Worm (Caenorhabditis elegans): ENCODE measurements around the gene imph-1.

imph-1 gene

ce11 chrIII:4553316-4553715, at the start of gene imph-1:
Gene imph-1 (plus strand): TSS chrIII:4553616.
- TF ChIP-seq pqm-1 (tag; optimal IDR thresholded peaks at IDR 0.05) (no peak), nhr-67 (tag; optimal IDR thresholded peaks at IDR 0.05) (no peak), fos-1 (tag; optimal IDR thresholded peaks at IDR 0.05) (no peak), ama-1 (optimal IDR thresholded peaks at IDR 0.05) (no peak), ztf-4 (tag; optimal IDR thresholded peaks at IDR 0.05) (no peak), unc-62 (GFP tag; optimal IDR thresholded peaks at IDR 0.05) (no peak), hmg-11 (tag; optimal IDR thresholded peaks at IDR 0.05) (no peak), nhr-237 (tag; optimal IDR thresholded peaks at IDR 0.05) (no peak), pha-4 (tag; optimal IDR thresholded peaks at IDR 0.05) (no peak), nhr-23 (tag; optimal IDR thresholded peaks at IDR 0.05) (no peak), sea-2 (GFP tag; optimal IDR thresholded peaks at IDR 0.05) (no peak), daf-12 (tag; optimal IDR thresholded peaks at IDR 0.05) (no peak), ztf-11 (tag; optimal IDR thresholded peaks at IDR 0.05) (no peak)

DNA sequence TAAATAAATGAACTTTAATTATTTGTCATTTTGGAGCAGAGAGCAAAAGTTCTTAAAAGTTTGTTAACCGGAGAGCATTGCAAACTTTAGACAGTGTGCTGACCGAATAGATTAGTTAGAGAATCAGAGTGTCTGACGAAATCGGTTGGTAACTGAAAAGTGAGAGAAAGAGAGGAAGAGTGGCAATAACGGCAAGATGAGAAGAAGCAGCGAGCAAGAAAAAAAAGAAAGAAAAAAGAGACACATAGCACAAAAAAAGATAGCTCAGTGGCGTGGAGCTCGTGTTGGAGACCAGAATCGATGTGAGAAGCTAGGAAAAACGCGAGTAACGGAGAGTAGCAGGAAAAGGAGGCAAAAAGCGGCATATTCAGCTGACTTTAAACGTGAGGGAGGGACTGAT, 49.1 kb upstream of the imph-1 start:
- TF ChIP-seq snpc-4 (tag; optimal IDR thresholded peaks at IDR 0.05), result no peak
- no peak for TF ChIP-seq nhr-67 (tag; optimal IDR thresholded peaks at IDR 0.05)
- no peak for TF ChIP-seq nhr-43 (tag; optimal IDR thresholded peaks at IDR 0.05; ENCODE audit: poor library complexity, severe bottlenecking)
- no peak for TF ChIP-seq jun-1 (tag; optimal IDR thresholded peaks at IDR 0.05)
- TF ChIP-seq egl-27 (tag; optimal IDR thresholded peaks at IDR 0.05), result no peak
- no peak for TF ChIP-seq elt-3 (tag; optimal IDR thresholded peaks at IDR 0.05)
- TF ChIP-seq ztf-4 (tag; optimal IDR thresholded peaks at IDR 0.05), result no peak
- no peak for TF ChIP-seq R02D3.7 (tag; optimal IDR thresholded peaks at IDR 0.05)
- no peak for TF ChIP-seq ZK546.5 (tag; optimal IDR thresholded peaks at IDR 0.05)
- TF ChIP-seq ama-1 (optimal IDR thresholded peaks at IDR 0.05), result peak; percentile 34
- TF ChIP-seq mdl-1 (tag; optimal IDR thresholded peaks at IDR 0.05), result no peak
- peak; percentile 8 for TF ChIP-seq pqm-1 (tag; optimal IDR thresholded peaks at IDR 0.05)
- TF ChIP-seq sea-2 (GFP tag; optimal IDR thresholded peaks at IDR 0.05), result no peak
- peak; percentile 48 for TF ChIP-seq lin-15B (tag; optimal IDR thresholded peaks at IDR 0.05)
- TF ChIP-seq tbx-2 (tag; optimal IDR thresholded peaks at IDR 0.05), result no peak
- peak; percentile 84 for TF ChIP-seq pha-4 (tag; optimal IDR thresholded peaks at IDR 0.05)
- no peak for TF ChIP-seq egl-5 (tag; optimal IDR thresholded peaks at IDR 0.05)
- TF ChIP-seq unc-39 (tag; optimal IDR thresholded peaks at IDR 0.05), result no peak
- no peak for TF ChIP-seq nhr-77 (tag; optimal IDR thresholded peaks at IDR 0.05)
- no peak for TF ChIP-seq ceh-16 (tag; optimal IDR thresholded peaks at IDR 0.05)
- TF ChIP-seq fos-1 (tag; optimal IDR thresholded peaks at IDR 0.05), result no peak
- TF ChIP-seq mml-1 (tag; optimal IDR thresholded peaks at IDR 0.05), result no peak
- TF ChIP-seq eor-1 (tag; optimal IDR thresholded peaks at IDR 0.05), result no peak
- TF ChIP-seq nhr-12 (tag; optimal IDR thresholded peaks at IDR 0.05), result no peak
- no peak for TF ChIP-seq ztf-11 (tag; optimal IDR thresholded peaks at IDR 0.05)
- no peak for TF ChIP-seq nhr-237 (tag; optimal IDR thresholded peaks at IDR 0.05)
- no peak for TF ChIP-seq lsy-12 (tag; optimal IDR thresholded peaks at IDR 0.05)
- TF ChIP-seq fkh-2 (tag; optimal IDR thresholded peaks at IDR 0.05), result no peak
- no peak for TF ChIP-seq ceh-82 (tag; optimal IDR thresholded peaks at IDR 0.05)
- TF ChIP-seq aly-2 (tag; optimal IDR thresholded peaks at IDR 0.05), result no peak
- peak; percentile 53 for TF ChIP-seq elt-2 (tag; optimal IDR thresholded peaks at IDR 0.05)
- peak; percentile 53 for TF ChIP-seq nhr-11 (tag; optimal IDR thresholded peaks at IDR 0.05)
- no peak for TF ChIP-seq zag-1 (tag; optimal IDR thresholded peaks at IDR 0.05)
- TF ChIP-seq nfya-1 (tag; optimal IDR thresholded peaks at IDR 0.05; ENCODE audit: insufficient read depth), result peak; percentile 68
- peak; percentile 41 for TF ChIP-seq hmg-11 (tag; optimal IDR thresholded peaks at IDR 0.05)
- TF ChIP-seq fkh-10 (GFP tag; optimal IDR thresholded peaks at IDR 0.05), result peak; percentile 65
- TF ChIP-seq lin-39 (tag; optimal IDR thresholded peaks at IDR 0.05), result peak; percentile 10
- TF ChIP-seq skn-1 (tag; optimal IDR thresholded peaks at IDR 0.05), result no peak
- TF ChIP-seq nhr-76 (tag; optimal IDR thresholded peaks at IDR 0.05), result no peak
- TF ChIP-seq nhr-23 (tag; optimal IDR thresholded peaks at IDR 0.05), result no peak
- no peak for TF ChIP-seq ceh-9 (tag; optimal IDR thresholded peaks at IDR 0.05)
- TF ChIP-seq elt-1 (tag; optimal IDR thresholded peaks at IDR 0.05), result no peak
- TF ChIP-seq nhr-25 (tag; optimal IDR thresholded peaks at IDR 0.05), result no peak
- TF ChIP-seq ceh-28 (tag; optimal IDR thresholded peaks at IDR 0.05), result no peak
- no peak for TF ChIP-seq nhr-28 (tag; optimal IDR thresholded peaks at IDR 0.05)
- TF ChIP-seq daf-12 (tag; optimal IDR thresholded peaks at IDR 0.05), result no peak
- TF ChIP-seq unc-62 (GFP tag; optimal IDR thresholded peaks at IDR 0.05), result no peak

Measured in whole organism, L3 larva.